Fruit fly (Drosophila melanogaster): Measurements from ENCODE around the gene Dim1.

Dim1 gene

dm6 chr2L:4393842-4394421 is 9.1 kb upstream of the Dim1 start, which contains the start of gene CG3652 (continued):
- peak; percentile 33 for TF ChIP-seq Med (GFP tag)
- no peak for TF ChIP-seq sug (tag; optimal IDR thresholded peaks at IDR 0.05)
- TF ChIP-seq CG15479 (GFP tag; optimal IDR thresholded peaks at IDR 0.05) = no peak
- no peak for TF ChIP-seq CG15269 (tag; optimal IDR thresholded peaks at IDR 0.05)
- peak in 1 of 2 experiments; percentile 50 for TF ChIP-seq crp (GFP tag; optimal IDR thresholded peaks at IDR 0.05)
- no peak for TF ChIP-seq CG11723 (GFP tag; optimal IDR thresholded peaks at IDR 0.05)
- TF ChIP-seq trem (tag; optimal IDR thresholded peaks at IDR 0.05) = peak; percentile 61
- no peak for TF ChIP-seq dan (GFP tag; IDR thresholded peaks at IDR 0.05)
- TF ChIP-seq usp (GFP tag; optimal IDR thresholded peaks at IDR 0.05) = no peak
- no peak for TF ChIP-seq otp (GFP tag; IDR thresholded peaks at IDR 0.05)
- TF ChIP-seq Max (GFP tag; optimal IDR thresholded peaks at IDR 0.05) = peak; percentile 33
- no peak for TF ChIP-seq unpg (GFP tag; optimal IDR thresholded peaks at IDR 0.05)
- TF ChIP-seq CG5953 (GFP tag; IDR thresholded peaks at IDR 0.05) = no peak
- TF ChIP-seq CG30431 (GFP tag; optimal IDR thresholded peaks at IDR 0.05) = no peak
- TF ChIP-seq Atf3 (GFP tag; optimal IDR thresholded peaks at IDR 0.05) = peak; percentile 26
- no peak for TF ChIP-seq CG7987 (GFP tag; optimal IDR thresholded peaks at IDR 0.05)
- TF ChIP-seq Awh (GFP tag; IDR thresholded peaks at IDR 0.05) = no peak
- no peak for TF ChIP-seq stc (GFP tag; IDR thresholded peaks at IDR 0.05)
- peak; percentile 0 for TF ChIP-seq CG5245 (GFP tag; optimal IDR thresholded peaks at IDR 0.05)
- no peak for TF ChIP-seq Xrp1 (GFP tag; IDR thresholded peaks at IDR 0.05)
- no peak for TF ChIP-seq psq (GFP tag; optimal IDR thresholded peaks at IDR 0.05)
- TF ChIP-seq en (GFP tag; optimal IDR thresholded peaks at IDR 0.05) = no peak
- no peak for TF ChIP-seq cwo (GFP tag; optimal IDR thresholded peaks at IDR 0.05)
- TF ChIP-seq CG12104 (GFP tag; optimal IDR thresholded peaks at IDR 0.05) = no peak
- peak; percentile 80 for TF ChIP-seq BEAF-32 (GFP tag; optimal IDR thresholded peaks at IDR 0.05)
- TF ChIP-seq tx (GFP tag; optimal IDR thresholded peaks at IDR 0.05) = no peak
- peak; percentile 42 for TF ChIP-seq CG9437 (GFP tag; optimal IDR thresholded peaks at IDR 0.05)
- TF ChIP-seq CG9817 (tag; optimal IDR thresholded peaks at IDR 0.05) = no peak
- TF ChIP-seq kni (GFP tag; optimal IDR thresholded peaks at IDR 0.05) = no peak
- TF ChIP-seq bigmax (GFP tag; optimal IDR thresholded peaks at IDR 0.05) = no peak
- TF ChIP-seq corto (GFP tag; optimal IDR thresholded peaks at IDR 0.05) = no peak
- no peak for TF ChIP-seq CG3726 (GFP tag; IDR thresholded peaks at IDR 0.05)
- TF ChIP-seq CG14667 (GFP tag; IDR thresholded peaks at IDR 0.05) = no peak
- TF ChIP-seq Hsf (GFP tag; optimal IDR thresholded peaks at IDR 0.05) = peak; percentile 43
- no peak for TF ChIP-seq ro (GFP tag; IDR thresholded peaks at IDR 0.05)
- no peak for TF ChIP-seq CG8478 (optimal IDR thresholded peaks at IDR 0.05)
- TF ChIP-seq CG6791 (GFP tag; IDR thresholded peaks at IDR 0.05; ENCODE audit: partially characterized antibody) = peak; percentile 46; the same call in 1 of the 3 replicates
- no peak for TF ChIP-seq chif (GFP tag; optimal IDR thresholded peaks at IDR 0.05)
- TF ChIP-seq CG12769 (tag; optimal IDR thresholded peaks at IDR 0.05) = no peak
- TF ChIP-seq CG2120 (GFP tag; optimal IDR thresholded peaks at IDR 0.05) = peak; percentile 64
- peak; percentile 43; the same call in 1 of the 2 replicates for TF ChIP-seq slbo (GFP tag; IDR thresholded peaks at IDR 0.05)
- TF ChIP-seq CG31365 (tag; optimal IDR thresholded peaks at IDR 0.05) = no peak
- no peak for TF ChIP-seq prd (optimal IDR thresholded peaks at IDR 0.05)
- TF ChIP-seq prd (GFP tag; IDR thresholded peaks at IDR 0.05) = peak; percentile 38; the same call in 1 of the 3 replicates
- TF ChIP-seq CG15073 (GFP tag; optimal IDR thresholded peaks at IDR 0.05) = no peak
- peak; percentile 37 for TF ChIP-seq pho (GFP tag; optimal IDR thresholded peaks at IDR 0.05)
- TF ChIP-seq emc (GFP tag; optimal IDR thresholded peaks at IDR 0.05) = no peak
- no peak for TF ChIP-seq NK7.1 (GFP tag; optimal IDR thresholded peaks at IDR 0.05)
- TF ChIP-seq CG1792 (GFP tag; optimal IDR thresholded peaks at IDR 0.05) = no peak
- TF ChIP-seq dmrt99B (tag; optimal IDR thresholded peaks at IDR 0.05) = no peak
- TF ChIP-seq lbe (GFP tag; optimal IDR thresholded peaks at IDR 0.05) = no peak
- no peak for TF ChIP-seq wor (GFP tag; IDR thresholded peaks at IDR 0.05)

Measured in whole organism, embryonic.